Fruit fly (Drosophila melanogaster) whole organism, wandering third instar larva: ENCODE data around the gene CG7906.

Source experiments
- Abd-B ChIP-seq: fragments of >200 bp; optimal IDR thresholded peaks from 2 replicates; lab custom pipeline; 2017; ENCODE audit warnings: missing biosample characterization, missing genetic modification characterization
- CG32264 ChIP-seq: fragments of 200-800 bp; sonication (Bioruptor generic); optimal IDR thresholded peaks from 2 replicates; lab custom pipeline; 2016; ENCODE audit warnings: missing biosample characterization, missing genetic modification characterization
- CG9705 ChIP-seq: fragments of 200-800 bp; sonication (Bioruptor generic); optimal IDR thresholded peaks from 2 replicates; lab custom pipeline; 2018; ENCODE audit warnings: missing biosample characterization, mild to moderate bottlenecking, missing genetic modification characterization
- CrebA ChIP-seq: fragments of 200-800 bp; sonication (Bioruptor generic); optimal IDR thresholded peaks from 2 replicates; lab custom pipeline; 2016; ENCODE audit warnings: missing biosample characterization, mild to moderate bottlenecking, missing genetic modification characterization, borderline replicate concordance
- Dfd ChIP-seq: fragments of >200 bp; optimal IDR thresholded peaks from 2 replicates; lab custom pipeline; 2017; ENCODE audit warnings: missing biosample characterization, missing genetic modification characterization
- Dif ChIP-seq: fragments of 200-275, 200-300 bp; sonication (Bioruptor generic); optimal IDR thresholded peaks from 2 replicates; lab custom pipeline; 2018; ENCODE audit warnings: missing biosample characterization, missing genetic modification characterization; ENCODE audit not compliant: partially characterized antibody
- GATAd ChIP-seq: sonication (Bioruptor generic); optimal IDR thresholded peaks from 2 replicates; lab custom pipeline; 2016; ENCODE audit warnings: missing biosample characterization, missing genetic modification characterization
- HLH106 ChIP-seq: fragments of 200-800 bp; optimal IDR thresholded peaks from 3 replicates; lab custom pipeline; 2019; ENCODE audit warnings: missing biosample characterization, mild to moderate bottlenecking, missing genetic modification characterization, moderate library complexity
- Hnf4 ChIP-seq: fragments of 200-800 bp; sonication (Bioruptor generic); optimal IDR thresholded peaks from 2 replicates; lab custom pipeline; 2016; ENCODE audit warnings: missing biosample characterization, mild to moderate bottlenecking, missing genetic modification characterization
- Hr78 ChIP-seq: fragments of >200 bp; optimal IDR thresholded peaks from 2 replicates; lab custom pipeline; 2017; ENCODE audit warnings: missing biosample characterization, missing genetic modification characterization
- Hr83 ChIP-seq: fragments of 200-300 bp; sonication (Bioruptor generic); optimal IDR thresholded peaks from 2 replicates; lab custom pipeline; 2016; ENCODE audit warnings: missing biosample characterization, mild to moderate bottlenecking, missing genetic modification characterization, moderate library complexity; ENCODE audit not compliant: poor library complexity, severe bottlenecking
- Jra ChIP-seq: sonication (Bioruptor generic); optimal IDR thresholded peaks from 2 replicates; lab custom pipeline; 2016; ENCODE audit warnings: missing biosample characterization, missing genetic modification characterization
- Mio ChIP-seq: sonication (Bioruptor generic); optimal IDR thresholded peaks from 2 replicates; lab custom pipeline; 2016; ENCODE audit warnings: missing biosample characterization, missing genetic modification characterization
- Myc ChIP-seq: fragments of >200 bp; optimal IDR thresholded peaks from 2 replicates; lab custom pipeline; 2017
- N ChIP-seq: fragments of >200 bp; optimal IDR thresholded peaks from 2 replicates; lab custom pipeline; 2018; ENCODE audit warnings: missing biosample characterization, missing external identifiers, missing genetic modification characterization
- OdsH ChIP-seq: fragments of 200-800 bp; sonication (Bioruptor generic); optimal IDR thresholded peaks from 2 replicates; lab custom pipeline; 2016; ENCODE audit warnings: missing biosample characterization, mild to moderate bottlenecking, missing genetic modification characterization
- Rel ChIP-seq, 2 experiments: fragments of 200-800 bp; sonication (Bioruptor generic) in 1 of 2; optimal IDR thresholded peaks; 2 replicates in 1 of 2; 3 replicates in 1 of 2; lab custom pipeline; 2016 to 2019; ENCODE audit warnings: mild to moderate bottlenecking in 2 of 2, missing biosample characterization in 2 of 2, missing genetic modification characterization in 2 of 2, moderate library complexity in 1 of 2
- Sp1 ChIP-seq: fragments of 200-800 bp; sonication (Bioruptor generic); optimal IDR thresholded peaks from 3 replicates; lab custom pipeline; 2019; ENCODE audit warnings: missing biosample characterization, mild to moderate bottlenecking, missing genetic modification characterization, moderate library complexity
- Vsx2 ChIP-seq: fragments of 200-300, 225-300 bp; sonication (Bioruptor generic); optimal IDR thresholded peaks from 2 replicates; lab custom pipeline; 2018; ENCODE audit warnings: missing biosample characterization, missing genetic modification characterization; ENCODE audit not compliant: partially characterized antibody
- br ChIP-seq: fragments of 200-800 bp; sonication (Bioruptor generic); optimal IDR thresholded peaks from 2 replicates; lab custom pipeline; 2016; ENCODE audit warnings: missing biosample characterization, missing genetic modification characterization
- brk ChIP-seq: fragments of 200-800 bp; sonication (Bioruptor generic); optimal IDR thresholded peaks from 2 replicates; lab custom pipeline; 2016; ENCODE audit warnings: missing biosample characterization, mild to moderate bottlenecking, missing genetic modification characterization
- dl ChIP-seq, 2 experiments: fragments of 175-275, 200-275 bp in 1 of 2; fragments of 200-275 bp in 1 of 2; sonication (Bioruptor generic); optimal IDR thresholded peaks; lab custom pipeline; 2018; ENCODE audit warnings: mild to moderate bottlenecking in 2 of 2, missing biosample characterization in 2 of 2, missing genetic modification characterization in 2 of 2, moderate library complexity in 2 of 2; ENCODE audit not compliant: partially characterized antibody in 2 of 2, insufficient read depth in 1 of 2
- dmrt93B ChIP-seq: fragments of 200-800 bp; sonication (Bioruptor generic); optimal IDR thresholded peaks from 2 replicates; lab custom pipeline; 2018; ENCODE audit warnings: missing biosample characterization, mild to moderate bottlenecking, missing genetic modification characterization
- dsf ChIP-seq: sonication (Bioruptor generic); optimal IDR thresholded peaks from 2 replicates; lab custom pipeline; 2016; ENCODE audit warnings: missing biosample characterization, missing genetic modification characterization, borderline replicate concordance
- ey ChIP-seq: fragments of 200-800 bp; sonication (Bioruptor generic); optimal IDR thresholded peaks from 2 replicates; lab custom pipeline; 2016; ENCODE audit warnings: missing biosample characterization, missing genetic modification characterization
- foxo ChIP-seq, 2 experiments: fragments of 200-800 bp; sonication (Bioruptor generic); optimal IDR thresholded peaks; 2 replicates in 1 of 2; 3 replicates in 1 of 2; lab custom pipeline; 2016 to 2017; ENCODE audit warnings: missing biosample characterization in 2 of 2, missing genetic modification characterization in 2 of 2
- fru ChIP-seq: fragments of 200-800 bp; sonication (Bioruptor generic); optimal IDR thresholded peaks from 3 replicates; lab custom pipeline; 2016; ENCODE audit warnings: missing biosample characterization, mild to moderate bottlenecking, missing genetic modification characterization
- h ChIP-seq: fragments of 200-800 bp; sonication (Bioruptor generic); optimal IDR thresholded peaks from 3 replicates; lab custom pipeline; 2016; ENCODE audit warnings: missing biosample characterization, mild to moderate bottlenecking, missing genetic modification characterization
- jim ChIP-seq: fragments of 175-275, 200-325 bp; sonication (Bioruptor generic); optimal IDR thresholded peaks from 2 replicates; lab custom pipeline; 2016; ENCODE audit warnings: missing biosample characterization, mild to moderate bottlenecking, missing genetic modification characterization
- lola ChIP-seq: fragments of >200 bp; optimal IDR thresholded peaks from 2 replicates; lab custom pipeline; 2017; ENCODE audit warnings: missing biosample characterization, missing genetic modification characterization
- pan ChIP-seq: fragments of >200 bp; optimal IDR thresholded peaks from 2 replicates; lab custom pipeline; 2017
- psq ChIP-seq: fragments of 200-800 bp; sonication (Bioruptor generic); optimal IDR thresholded peaks from 3 replicates; lab custom pipeline; 2017; ENCODE audit warnings: missing biosample characterization, mild to moderate bottlenecking, missing genetic modification characterization, moderate library complexity
- rgr ChIP-seq: fragments of 200-800 bp; sonication (Bioruptor generic); optimal IDR thresholded peaks from 3 replicates; lab custom pipeline; 2016; ENCODE audit warnings: missing biosample characterization, mild to moderate bottlenecking, missing genetic modification characterization
- sage ChIP-seq: fragments of 200-800 bp; sonication (Bioruptor generic); optimal IDR thresholded peaks from 2 replicates; lab custom pipeline; 2016; ENCODE audit warnings: missing biosample characterization, mild to moderate bottlenecking, missing genetic modification characterization
- sv ChIP-seq: fragments of 200-800 bp; sonication (Bioruptor generic); optimal IDR thresholded peaks from 3 replicates; lab custom pipeline; 2016; ENCODE audit warnings: missing biosample characterization, missing genetic modification characterization
- tai ChIP-seq: sonication (Bioruptor generic); optimal IDR thresholded peaks from 2 replicates; lab custom pipeline; 2016; ENCODE audit warnings: missing biosample characterization, missing genetic modification characterization
- usp ChIP-seq: fragments of >200 bp; optimal IDR thresholded peaks from 2 replicates; lab custom pipeline; 2017; ENCODE audit warnings: missing biosample characterization, missing genetic modification characterization
- woc ChIP-seq: sonication (Bioruptor generic); optimal IDR thresholded peaks from 2 replicates; lab custom pipeline; 2016; ENCODE audit warnings: missing biosample characterization, mild to moderate bottlenecking, missing genetic modification characterization

Gene CG7906

dm6 chr3L:14191476-14191752 lies 45.0 kb upstream of the CG7906 start:
- TF ChIP-seq OdsH (GFP tag; lab: Kevin White, UChicago) (no peak), rgr (GFP tag; lab: Kevin White, UChicago) (no peak), tai (GFP tag; lab: Kevin White, UChicago) (no peak), br (no peak), pan (lab: Kevin White, UChicago) (no peak), CG32264 (GFP tag; lab: Kevin White, UChicago) (no peak), GATAd (GFP tag; lab: Kevin White, UChicago) (no peak), ey (GFP tag; lab: Kevin White, UChicago) (no peak), N (GFP tag; lab: Kevin White, UChicago) (no peak), woc (GFP tag; lab: Kevin White, UChicago) (no peak), lola (GFP tag; lab: Kevin White, UChicago) (no peak), Hnf4 (GFP tag; lab: Kevin White, UChicago) (no peak), HLH106 (no peak), brk (GFP tag; lab: Kevin White, UChicago) (no peak), Rel (GFP tag; optimal IDR thresholded peaks at IDR 0.05; lab: Kevin White, UChicago) (no peak), Rel (tag; optimal IDR thresholded peaks at IDR 0.05; lab: Kevin White, UChicago) (no peak), Myc (lab: Kevin White, UChicago) (no peak), Abd-B (GFP tag; lab: Kevin White, UChicago) (no peak)
- TF ChIP-seq, all 38 proteins: peak for 0

DNA sequence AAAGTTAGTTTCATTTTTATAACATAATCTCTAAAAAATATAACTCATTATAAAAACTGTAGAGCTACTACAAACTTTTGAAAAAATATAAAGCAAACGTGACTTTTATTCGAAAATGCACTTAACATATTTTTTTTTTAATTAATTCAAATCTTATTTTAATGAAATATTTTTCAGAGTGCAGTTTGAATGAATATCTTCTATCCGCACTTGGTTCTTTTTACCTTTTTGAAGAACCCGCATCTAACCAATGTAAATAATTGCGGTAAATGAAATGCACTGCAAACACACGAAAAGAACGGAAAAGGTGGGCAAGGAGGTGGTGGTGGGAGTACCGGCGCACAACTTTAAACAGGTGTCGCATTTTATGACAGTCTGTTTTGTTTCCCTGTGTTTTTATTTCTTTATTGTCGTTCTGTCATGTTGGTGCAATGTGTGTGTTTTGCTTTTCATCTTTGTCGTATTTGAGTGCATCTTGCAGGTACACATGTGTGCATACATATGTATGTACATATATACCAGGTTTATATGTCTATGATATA lies 42.4 kb upstream of the CG7906 start:
- TF ChIP-seq jim (GFP tag; lab: Kevin White, UChicago) (no peak), psq (GFP tag; lab: Kevin White, UChicago) (peak; percentile 5), Hr78 (GFP tag; lab: Kevin White, UChicago) (no peak), Hr83 (GFP tag; lab: Kevin White, UChicago) (peak; percentile 9), Mio (no peak), h (GFP tag; lab: Kevin White, UChicago) (peak; percentile 9), foxo (GFP tag; optimal IDR thresholded peaks at IDR 0.05; lab: Kevin White, UChicago) (peak in 1 of 2 experiments; percentile 9)
- TF ChIP-seq, all 38 proteins: peak for 4

dm6 chr3L:14195714-14196113 lies 40.7 kb upstream of the CG7906 start:
- no peak for TF ChIP-seq pan (lab: Kevin White, UChicago)
- no peak for TF ChIP-seq sage (GFP tag; lab: Kevin White, UChicago)
- TF ChIP-seq sv: no peak

dm6 chr3L:14198216-14198615 lies 38.2 kb upstream of the CG7906 start:
- no peak for TF ChIP-seq h (GFP tag; lab: Kevin White, UChicago)
- no peak for TF ChIP-seq psq (GFP tag; lab: Kevin White, UChicago)
- no peak for TF ChIP-seq Sp1 (GFP tag; lab: Kevin White, UChicago)
- no peak for TF ChIP-seq Jra (GFP tag; lab: Kevin White, UChicago)

dm6 chr3L:14200966-14201365 lies 35.5 kb upstream of the CG7906 start:
- TF ChIP-seq brk (GFP tag; lab: Kevin White, UChicago): peak; percentile 25
- no peak for TF ChIP-seq Rel (GFP tag; optimal IDR thresholded peaks at IDR 0.05; lab: Kevin White, UChicago)
- TF ChIP-seq Rel (tag; optimal IDR thresholded peaks at IDR 0.05; lab: Kevin White, UChicago): no peak
- TF ChIP-seq Vsx2 (GFP tag; lab: Kevin White, UChicago): peak; percentile 65
- no peak for TF ChIP-seq Dfd (GFP tag; lab: Kevin White, UChicago)
- TF ChIP-seq br: no peak
- TF ChIP-seq lola (GFP tag; lab: Kevin White, UChicago): no peak
- TF ChIP-seq Jra (GFP tag; lab: Kevin White, UChicago): peak; percentile 41
- peak in 1 of 2 experiments; percentile 19 for TF ChIP-seq dl (GFP tag; optimal IDR thresholded peaks at IDR 0.05; lab: Kevin White, UChicago; ENCODE audit: insufficient read depth in 1 of 2, partially characterized antibody in 2 of 2)
- TF ChIP-seq sage (GFP tag; lab: Kevin White, UChicago): no peak
- no peak for TF ChIP-seq fru (GFP tag; lab: Kevin White, UChicago)
- TF ChIP-seq Dif (GFP tag; lab: Kevin White, UChicago): peak; percentile 32
- no peak for TF ChIP-seq psq (GFP tag; lab: Kevin White, UChicago)
- TF ChIP-seq Myc (lab: Kevin White, UChicago): no peak
- no peak for TF ChIP-seq ey (GFP tag; lab: Kevin White, UChicago)
- TF ChIP-seq OdsH (GFP tag; lab: Kevin White, UChicago): no peak
- TF ChIP-seq h (GFP tag; lab: Kevin White, UChicago): no peak
- TF ChIP-seq tai (GFP tag; lab: Kevin White, UChicago): no peak
- TF ChIP-seq dsf: no peak
- no peak for TF ChIP-seq Hr83 (GFP tag; lab: Kevin White, UChicago)
- no peak for TF ChIP-seq HLH106
- no peak for TF ChIP-seq foxo (GFP tag; optimal IDR thresholded peaks at IDR 0.05; lab: Kevin White, UChicago)
- TF ChIP-seq pan (lab: Kevin White, UChicago): no peak
- no peak for TF ChIP-seq Hr78 (GFP tag; lab: Kevin White, UChicago)
- TF ChIP-seq GATAd (GFP tag; lab: Kevin White, UChicago): no peak
- TF ChIP-seq CrebA (GFP tag; lab: Kevin White, UChicago): no peak
- TF ChIP-seq Sp1 (GFP tag; lab: Kevin White, UChicago): no peak
- no peak for TF ChIP-seq CG9705 (GFP tag; lab: Kevin White, UChicago)
- TF ChIP-seq sv: no peak
- TF ChIP-seq Abd-B (GFP tag; lab: Kevin White, UChicago): no peak
- no peak for TF ChIP-seq CG32264 (GFP tag; lab: Kevin White, UChicago)
- TF ChIP-seq usp (GFP tag; lab: Kevin White, UChicago): no peak
- no peak for TF ChIP-seq dmrt93B
- no peak for TF ChIP-seq rgr (GFP tag; lab: Kevin White, UChicago)
